Fruit fly (Drosophila melanogaster): ENCODE results near the gene Nepl11.

Gene Nepl11

DNA sequence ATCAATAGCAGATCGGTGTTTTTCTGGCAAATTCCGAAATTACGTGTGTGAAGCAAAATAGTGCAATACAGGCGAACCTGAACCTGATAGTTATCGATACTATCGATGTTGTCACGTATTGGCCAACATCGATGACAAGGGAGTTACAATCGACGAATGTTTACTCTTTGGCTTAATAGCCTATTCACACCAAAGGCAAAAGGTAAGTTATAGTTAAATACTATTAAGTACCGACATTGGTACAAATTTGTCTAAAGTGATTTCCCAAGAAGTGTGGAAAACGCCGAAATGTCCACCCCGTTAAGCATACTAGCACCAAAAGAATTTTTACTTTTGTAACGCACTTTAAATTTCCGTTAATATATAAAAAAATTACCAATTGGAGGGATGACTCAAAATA is 39.3 kb upstream of the Nepl11 start, which contains the start of gene CG9776 (continued):
- TF ChIP-seq CG2129 (GFP tag; IDR thresholded peaks at IDR 0.05; ENCODE audit: partially characterized antibody) = peak; percentile 91
- TF ChIP-seq CG11247 (GFP tag; IDR thresholded peaks at IDR 0.05) = peak; percentile 23; the same call in 1 of the 2 replicates
- no peak for TF ChIP-seq Asciz (GFP tag; optimal IDR thresholded peaks at IDR 0.05)
- TF ChIP-seq CG32772 (GFP tag; IDR thresholded peaks at IDR 0.05) = no peak
- peak; percentile 21 for TF ChIP-seq CG3838 (GFP tag; optimal IDR thresholded peaks at IDR 0.05)
- TF ChIP-seq CG9797 (GFP tag; optimal IDR thresholded peaks at IDR 0.05) = peak; percentile 51
- TF ChIP-seq CG32532 (GFP tag; IDR thresholded peaks at IDR 0.05) = peak; percentile 70
- no peak for TF ChIP-seq fd102C (GFP tag; optimal IDR thresholded peaks at IDR 0.05)
- TF ChIP-seq bigmax (GFP tag; optimal IDR thresholded peaks at IDR 0.05) = peak; percentile 29
- peak; percentile 98 for TF ChIP-seq mld (GFP tag; IDR thresholded peaks at IDR 0.05; ENCODE audit: partially characterized antibody)
- TF ChIP-seq TFAM (GFP tag; optimal IDR thresholded peaks at IDR 0.05) = no peak
- TF ChIP-seq kah (GFP tag; optimal IDR thresholded peaks at IDR 0.05) = no peak
- no peak for TF ChIP-seq seq (GFP tag; IDR thresholded peaks at IDR 0.05)
- no peak for TF ChIP-seq ac (GFP tag; optimal IDR thresholded peaks at IDR 0.05)
- no peak for TF ChIP-seq sd (tag; optimal IDR thresholded peaks at IDR 0.05)
- TF ChIP-seq inv (GFP tag; IDR thresholded peaks at IDR 0.05; ENCODE audit: partially characterized antibody) = peak; percentile 98
- TF ChIP-seq Fer2 (tag; optimal IDR thresholded peaks at IDR 0.05) = no peak
- TF ChIP-seq shn (GFP tag; optimal IDR thresholded peaks at IDR 0.05) = peak; percentile 71
- no peak for TF ChIP-seq sens-2 (GFP tag; IDR thresholded peaks at IDR 0.05)
- no peak for TF ChIP-seq Adf1 (GFP tag; IDR thresholded peaks at IDR 0.05)
- TF ChIP-seq gt (GFP tag; IDR thresholded peaks at IDR 0.05) = no peak
- no peak for TF ChIP-seq sc (optimal IDR thresholded peaks at IDR 0.05)
- TF ChIP-seq sc (GFP tag; optimal IDR thresholded peaks at IDR 0.05) = peak; percentile 9
- TF ChIP-seq wor (GFP tag; IDR thresholded peaks at IDR 0.05) = no peak
- peak; percentile 41 for TF ChIP-seq eyg (GFP tag; optimal IDR thresholded peaks at IDR 0.05)
- no peak for TF ChIP-seq trh (GFP tag; optimal IDR thresholded peaks at IDR 0.05)
- TF ChIP-seq Dek (tag; optimal IDR thresholded peaks at IDR 0.05) = no peak
- TF ChIP-seq Doc2 (GFP tag; IDR thresholded peaks at IDR 0.05) = no peak
- no peak for TF ChIP-seq CG6765 (GFP tag; optimal IDR thresholded peaks at IDR 0.05)
- TF ChIP-seq CG13287 (GFP tag; IDR thresholded peaks at IDR 0.05; ENCODE audit: partially characterized antibody) = peak; percentile 98
- TF ChIP-seq CG13424 (tag; optimal IDR thresholded peaks at IDR 0.05) = peak; percentile 62
- TF ChIP-seq Spps (tag; optimal IDR thresholded peaks at IDR 0.05) = no peak
- TF ChIP-seq ftz-f1 (GFP tag; optimal IDR thresholded peaks at IDR 0.05) = peak; percentile 54
- TF ChIP-seq hbn (GFP tag; IDR thresholded peaks at IDR 0.05; ENCODE audit: partially characterized antibody) = peak; percentile 96
- peak; percentile 76 for TF ChIP-seq pum (GFP tag; optimal IDR thresholded peaks at IDR 0.05)
- peak; percentile 84 for TF ChIP-seq CG8290 (GFP tag; optimal IDR thresholded peaks at IDR 0.05)
- peak; percentile 67 to 93 for TF ChIP-seq CG8290 (tag; optimal IDR thresholded peaks at IDR 0.05)
- TF ChIP-seq pan (optimal IDR thresholded peaks at IDR 0.05) = no peak
- peak in 1 of 2 experiments; percentile 50 for TF ChIP-seq pan (GFP tag; optimal IDR thresholded peaks at IDR 0.05 in 1 of 2, IDR thresholded peaks at IDR 0.05 in 1 of 2)
- TF ChIP-seq scrt (GFP tag; optimal IDR thresholded peaks at IDR 0.05) = no peak
- TF ChIP-seq pnt (GFP tag; optimal IDR thresholded peaks at IDR 0.05) = peak; percentile 65
- TF ChIP-seq CG13624 (GFP tag; optimal IDR thresholded peaks at IDR 0.05) = peak; percentile 54
- peak; percentile 79 for TF ChIP-seq Elba2 (GFP tag; optimal IDR thresholded peaks at IDR 0.05)
- no peak for TF ChIP-seq cas (GFP tag; IDR thresholded peaks at IDR 0.05)
- no peak for TF ChIP-seq sr (GFP tag; IDR thresholded peaks at IDR 0.05)
- peak; percentile 63 for TF ChIP-seq CG12155 (GFP tag; optimal IDR thresholded peaks at IDR 0.05)
- TF ChIP-seq Trl (optimal IDR thresholded peaks at IDR 0.05) = no peak
- TF ChIP-seq Trl (GFP tag; optimal IDR thresholded peaks at IDR 0.05) = peak; percentile 75
- TF ChIP-seq ab (GFP tag; optimal IDR thresholded peaks at IDR 0.05) = no peak
- no peak for TF ChIP-seq CG12219 (GFP tag; optimal IDR thresholded peaks at IDR 0.05)
- peak; percentile 2 for TF ChIP-seq CG18764 (GFP tag; optimal IDR thresholded peaks at IDR 0.05)
- peak; percentile 74 for TF ChIP-seq CG2712 (tag; optimal IDR thresholded peaks at IDR 0.05)
- TF ChIP-seq dysf (GFP tag; IDR thresholded peaks at IDR 0.05) = peak; percentile 74

Measured in whole organism, embryonic.